Fruit fly (Drosophila melanogaster) whole organism: Measurements from ENCODE around the gene CG11378.

Experiments used
- CG8478 ChIP-seq: fragments of >200 bp; optimal IDR thresholded peaks from 2 replicates; lab custom pipeline; 2018; ENCODE audit warnings: inconsistent platforms
- Dll ChIP-seq: fragments of >200 bp; optimal IDR thresholded peaks from 2 replicates; lab custom pipeline; 2017
- EcR ChIP-seq, 2 experiments: fragments of >200 bp; optimal IDR thresholded peaks; 2 replicates each; lab custom pipeline; 2017; ENCODE audit warnings: missing biosample characterization in 2 of 2, missing genetic modification characterization in 2 of 2, missing genetic modification reagents in 2 of 2
- pan ChIP-seq: fragments of >200 bp; optimal IDR thresholded peaks from 2 replicates; lab custom pipeline; 2017
- psq ChIP-seq: fragments of >200 bp; optimal IDR thresholded peaks from 2 replicates; lab custom pipeline; 2017

DNA sequence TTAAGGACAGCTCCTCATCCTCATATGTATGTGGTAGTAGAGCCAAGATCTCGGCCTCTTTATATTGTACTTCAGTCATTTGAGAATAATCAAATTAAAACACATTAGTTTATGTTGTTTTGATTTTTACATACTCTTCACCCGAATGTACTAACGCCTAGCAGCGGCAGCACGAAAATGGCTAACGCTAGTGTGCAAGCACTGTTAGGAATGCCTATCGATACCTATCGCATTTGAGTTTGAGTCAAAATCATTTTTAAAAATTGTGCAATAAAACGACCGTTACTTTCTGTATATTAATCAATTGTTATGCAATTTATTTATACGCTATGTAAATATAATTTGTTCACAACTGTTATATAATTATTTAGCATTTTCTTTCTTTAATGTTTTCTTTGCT is 44.4 kb downstream of the CG11378 start, which contains the start of gene CG11398:
- TF ChIP-seq EcR (GFP tag; optimal IDR thresholded peaks at IDR 0.05; lab: Kevin White, UChicago) (no peak), Dll (lab: Kevin White, UChicago) (no peak), CG8478 (lab: Kevin White, UChicago) (no peak), psq (lab: Kevin White, UChicago) (no peak), pan (lab: Kevin White, UChicago) (no peak)
